Worm (Caenorhabditis elegans) whole organism, L1 larva: ENCODE data around the gene F22B5.5.

Experiments used
- blmp-1 ChIP-seq: fragments of 150-350 bp; optimal IDR thresholded peaks from 2 replicates; lab custom pipeline; 2014; ENCODE audit warnings: missing biosample characterization, missing genetic modification characterization
- dsc-1 ChIP-seq: sonication (generic microtip); optimal IDR thresholded peaks from 2 replicates; lab custom pipeline; 2016; ENCODE audit warnings: mild to moderate bottlenecking, missing genetic modification characterization, missing compliant biosample characterization
- fkh-10 ChIP-seq: sonication (generic microtip); optimal IDR thresholded peaks from 2 replicates; lab custom pipeline; 2017; ENCODE audit warnings: missing biosample characterization, missing genetic modification reagents, missing genetic modification characterization
- nhr-12 ChIP-seq: sonication (generic microtip); optimal IDR thresholded peaks from 2 replicates; lab custom pipeline; 2017; ENCODE audit warnings: missing biosample characterization, missing genetic modification characterization
- nhr-237 ChIP-seq: fragments of 150-350 bp; optimal IDR thresholded peaks from 2 replicates; lab custom pipeline; 2014; ENCODE audit warnings: missing biosample characterization, missing genetic modification characterization
- nhr-77 ChIP-seq: fragments of 150-350 bp; optimal IDR thresholded peaks from 2 replicates; lab custom pipeline; 2014; ENCODE audit warnings: missing biosample characterization, missing genetic modification characterization
- pqm-1 ChIP-seq: sonication (generic microtip); optimal IDR thresholded peaks from 3 replicates; lab custom pipeline; 2017; ENCODE audit warnings: missing biosample characterization, missing genetic modification characterization
- skn-1 ChIP-seq: fragments of 150-350 bp; optimal IDR thresholded peaks from 2 replicates; lab custom pipeline; 2014; ENCODE audit warnings: missing biosample characterization, missing genetic modification characterization
- snpc-4 ChIP-seq: fragments of 150-350 bp; optimal IDR thresholded peaks from 2 replicates; lab custom pipeline; 2014; ENCODE audit warnings: missing biosample characterization, missing genetic modification characterization
- unc-62 ChIP-seq: fragments of 150-350 bp; optimal IDR thresholded peaks from 2 replicates; lab custom pipeline; 2014; ENCODE audit warnings: missing biosample characterization, missing genetic modification reagents, missing genetic modification characterization
- zag-1 ChIP-seq: fragments of 150-350 bp; optimal IDR thresholded peaks from 2 replicates; lab custom pipeline; 2014; ENCODE audit warnings: missing biosample characterization, missing genetic modification characterization

ce11 chrII:8446731-8447130, 7.7 kb downstream of the F22B5.5 start, which contains the start of gene cut-3:
- TF ChIP-seq skn-1 (no peak), unc-62 (no peak), zag-1 (no peak), pqm-1 (tag; lab: Kevin White, UChicago) (no peak), nhr-12 (tag; lab: Kevin White, UChicago) (no peak), nhr-77 (tag; lab: Kevin White, UChicago) (no peak), fkh-10 (GFP tag; lab: Kevin White, UChicago) (no peak), nhr-237 (tag; lab: Kevin White, UChicago) (no peak), snpc-4 (tag; lab: Kevin White, UChicago) (no peak), blmp-1 (tag; lab: Kevin White, UChicago) (no peak), dsc-1 (tag; lab: Kevin White, UChicago) (no peak)
